Worm (Caenorhabditis elegans) whole organism, late embryonic: Measurements from ENCODE around the gene F54F7.3.

ENCODE experiments used
- T23F11.4 ChIP-seq: fragments of 200-800 bp; sonication (Bioruptor generic); optimal IDR thresholded peaks from 2 replicates; lab custom pipeline; 2018; ENCODE audit warnings: mild to moderate bottlenecking, missing genetic modification characterization, missing compliant biosample characterization
- ceh-9 ChIP-seq: sonication (generic microtip); optimal IDR thresholded peaks from 2 replicates; lab custom pipeline; 2016; ENCODE audit warnings: mild to moderate bottlenecking, missing genetic modification characterization, inconsistent platforms, missing compliant biosample characterization

DNA sequence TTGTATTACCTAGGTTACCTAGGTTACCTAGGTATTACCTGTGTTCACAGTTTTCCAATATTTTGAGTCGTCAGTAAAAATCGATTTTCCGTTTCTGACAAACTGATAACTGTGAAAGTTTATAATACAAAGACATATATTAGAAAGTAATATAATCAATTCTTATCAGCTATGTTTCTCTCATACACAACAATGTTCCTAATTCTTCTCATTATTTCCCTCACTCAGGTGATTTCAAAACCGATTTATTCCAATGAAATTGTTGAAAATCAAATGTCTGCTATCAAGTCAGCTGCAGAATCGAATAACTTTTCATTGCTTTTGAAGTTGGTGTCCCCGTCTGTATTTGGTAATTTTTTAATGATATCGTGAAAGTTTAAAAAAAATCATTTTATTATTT lies 45.9 kb downstream of the F54F7.3 start, which contains the start of gene C34E11.4:
- no peak for TF ChIP-seq T23F11.4
- TF ChIP-seq ceh-9 (tag; lab: Kevin White, UChicago) = no peak
